Worm (Caenorhabditis elegans) whole organism, young adult: ENCODE measurements around the gene F09B9.4.
A peak's percentile ranks its signal among the peaks of the same experiment; 100 is the strongest.

Source experiments
- C06A6.2 ChIP-seq: fragments of 200-800 bp; sonication (Bioruptor generic); conservative IDR thresholded peaks from 2 replicates; pipeline ENCODE4 v1.3.6; 2022; ENCODE audit warnings: missing genetic modification characterization, missing compliant biosample characterization
- F37B4.10 ChIP-seq: fragments of 200-800 bp; sonication (Bioruptor generic); IDR thresholded peaks from 2 replicates; pipeline ENCODE4 v1.3.6; 2022; ENCODE audit warnings: missing genetic modification characterization, missing compliant biosample characterization
- F55B11.4 ChIP-seq: sonication (generic microtip); optimal IDR thresholded peaks from 2 replicates; lab custom pipeline; 2016; ENCODE audit warnings: missing compliant biosample characterization, missing genetic modification characterization, borderline replicate concordance; ENCODE audit not compliant: insufficient read depth
- F57A8.1 ChIP-seq: fragments of 200-800 bp; sonication (Bioruptor generic); optimal IDR thresholded peaks from 2 replicates; lab custom pipeline; 2018; ENCODE audit warnings: mild to moderate bottlenecking, missing genetic modification characterization, moderate library complexity, missing compliant biosample characterization
- F57C9.4 ChIP-seq: sonication (generic microtip); optimal IDR thresholded peaks from 2 replicates; lab custom pipeline; 2017; ENCODE audit warnings: mild to moderate bottlenecking, missing genetic modification characterization, missing compliant biosample characterization
- Y53F4B.3 ChIP-seq: fragments of 200-800 bp; sonication (Bioruptor generic); IDR thresholded peaks from 2 replicates; pipeline ENCODE4 v1.3.6; 2022; ENCODE audit warnings: missing genetic modification reagents, missing genetic modification characterization, missing compliant biosample characterization
- Y53G8AR.9 ChIP-seq: fragments of 200-800 bp; sonication (Bioruptor generic); conservative IDR thresholded peaks from 2 replicates; pipeline ENCODE4 v1.3.6; 2022; ENCODE audit warnings: missing genetic modification reagents, missing genetic modification characterization, missing compliant biosample characterization
- Y67H2A.10 ChIP-seq: fragments of 200-800 bp; sonication (Bioruptor generic); conservative IDR thresholded peaks from 2 replicates; pipeline ENCODE4 v1.3.6; 2022; ENCODE audit warnings: missing genetic modification reagents, missing genetic modification characterization, missing compliant biosample characterization
- ZK185.1 ChIP-seq: sonication (generic microtip); optimal IDR thresholded peaks from 2 replicates; lab custom pipeline; 2016; ENCODE audit warnings: mild to moderate bottlenecking, missing genetic modification characterization, missing compliant biosample characterization; ENCODE audit not compliant: poor library complexity, severe bottlenecking
- akir-1 ChIP-seq: fragments of 200-800 bp; sonication (Bioruptor generic); optimal IDR thresholded peaks from 2 replicates; lab custom pipeline; 2018; ENCODE audit warnings: mild to moderate bottlenecking, missing genetic modification characterization, moderate library complexity, missing compliant biosample characterization
- ama-1 ChIP-seq, 3 experiments: fragments of 150-350 bp in 1 of 3; sonication (generic microtip) in 2 of 3; optimal IDR thresholded peaks; 2 replicates each; lab custom pipeline; 2014 to 2018; ENCODE audit warnings: missing biosample characterization in 2 of 3, missing genetic modification characterization in 2 of 3, missing genetic modification reagents in 2 of 3
- aptf-2 ChIP-seq: fragments of 200-800 bp; sonication (Bioruptor generic); conservative IDR thresholded peaks from 2 replicates; pipeline ENCODE4 v1.3.6; 2022; ENCODE audit warnings: missing genetic modification reagents, missing genetic modification characterization, missing compliant biosample characterization
- aptf-3 ChIP-seq: fragments of 200-800 bp; sonication (Bioruptor generic); IDR thresholded peaks from 2 replicates; pipeline ENCODE4 v1.3.6; 2022; ENCODE audit warnings: missing genetic modification characterization, missing compliant biosample characterization
- attf-6 ChIP-seq: fragments of 200-800 bp; sonication (Bioruptor generic); IDR thresholded peaks from 2 replicates; pipeline ENCODE4 v1.3.6; 2022; ENCODE audit warnings: missing genetic modification reagents, missing genetic modification characterization, missing compliant biosample characterization
- bed-2 ChIP-seq: fragments of 200-800 bp; sonication (Bioruptor generic); IDR thresholded peaks from 2 replicates; pipeline ENCODE4 v1.3.6; 2022; ENCODE audit warnings: missing genetic modification reagents, missing genetic modification characterization, missing compliant biosample characterization
- cebp-1 ChIP-seq, 2 experiments: fragments of 200-800 bp in 1 of 2; sonication (Bioruptor generic) in 1 of 2; sonication (generic microtip) in 1 of 2; IDR thresholded peaks in 1 of 2; optimal IDR thresholded peaks in 1 of 2; 2 replicates each; pipeline versions ENCODE4 v1.3.6 to Lab custom; 2017 to 2022; ENCODE audit warnings: missing compliant biosample characterization in 2 of 2, missing genetic modification characterization in 2 of 2, mild to moderate bottlenecking in 1 of 2, missing genetic modification reagents in 1 of 2, moderate library complexity in 1 of 2
- ceh-100 ChIP-seq: fragments of 200-800 bp; sonication (Bioruptor generic); IDR thresholded peaks from 2 replicates; pipeline ENCODE4 v1.3.6; 2022; ENCODE audit warnings: missing genetic modification reagents, missing genetic modification characterization, missing compliant biosample characterization
- ceh-40 ChIP-seq: fragments of 200-800 bp; sonication (Bioruptor generic); IDR thresholded peaks from 2 replicates; pipeline ENCODE4 v1.3.6; 2022; ENCODE audit warnings: missing genetic modification characterization, missing compliant biosample characterization
- dpff-1 ChIP-seq: sonication (generic microtip); optimal IDR thresholded peaks from 2 replicates; lab custom pipeline; 2017; ENCODE audit warnings: mild to moderate bottlenecking, missing genetic modification characterization, missing compliant biosample characterization
- dpl-1 ChIP-seq: fragments of 150-350 bp; optimal IDR thresholded peaks from 2 replicates; lab custom pipeline; 2014; ENCODE audit warnings: missing biosample characterization, missing genetic modification reagents, missing genetic modification characterization
- egl-44 ChIP-seq: fragments of 200-800 bp; sonication (Bioruptor generic); IDR thresholded peaks from 2 replicates; pipeline ENCODE4 v1.3.6; 2022; ENCODE audit warnings: missing genetic modification reagents, missing genetic modification characterization, missing compliant biosample characterization
- hsf-1 ChIP-seq: fragments of 200-800 bp; sonication (Bioruptor generic); IDR thresholded peaks from 2 replicates; pipeline ENCODE4 v1.3.6; 2022; ENCODE audit warnings: missing genetic modification reagents, missing genetic modification characterization, missing compliant biosample characterization
- lin-54 ChIP-seq: fragments of 200-800 bp; sonication (Bioruptor generic); optimal IDR thresholded peaks from 2 replicates; lab custom pipeline; 2018; ENCODE audit warnings: mild to moderate bottlenecking, missing genetic modification characterization, missing compliant biosample characterization
- lir-1 ChIP-seq: fragments of 200-800 bp; sonication (Bioruptor generic); conservative IDR thresholded peaks from 2 replicates; pipeline ENCODE4 v1.3.6; 2022; ENCODE audit warnings: missing genetic modification reagents, missing genetic modification characterization, missing compliant biosample characterization
- mcd-1 ChIP-seq: fragments of 200-800 bp; sonication (Bioruptor generic); IDR thresholded peaks from 2 replicates; pipeline ENCODE4 v1.3.6; 2022; ENCODE audit warnings: missing genetic modification reagents, missing genetic modification characterization, missing compliant biosample characterization
- mel-28 ChIP-seq: sonication (generic microtip); optimal IDR thresholded peaks from 2 replicates; lab custom pipeline; 2016; ENCODE audit warnings: borderline replicate concordance, mild to moderate bottlenecking, missing genetic modification characterization, missing compliant biosample characterization
- nfya-1 ChIP-seq: sonication (generic microtip); optimal IDR thresholded peaks from 2 replicates; lab custom pipeline; 2017; ENCODE audit warnings: antibody characterized with exemption, missing compliant biosample characterization, missing genetic modification characterization, borderline replicate concordance; ENCODE audit not compliant: insufficient read depth
- nfyb-1 ChIP-seq: fragments of 200-800 bp; sonication (Bioruptor generic); IDR thresholded peaks from 2 replicates; pipeline ENCODE4 v1.3.6; 2022; ENCODE audit warnings: missing genetic modification reagents, missing genetic modification characterization, missing compliant biosample characterization
- nhr-120 ChIP-seq: fragments of 200-800 bp; sonication (Bioruptor generic); IDR thresholded peaks from 2 replicates; pipeline ENCODE4 v1.3.6; 2022; ENCODE audit warnings: missing genetic modification characterization, missing compliant biosample characterization
- nhr-90 ChIP-seq: sonication (generic microtip); optimal IDR thresholded peaks from 2 replicates; lab custom pipeline; 2016; ENCODE audit warnings: missing genotype, mild to moderate bottlenecking, missing genetic modification characterization, missing compliant biosample characterization
- repo-1 ChIP-seq: sonication (generic microtip); optimal IDR thresholded peaks from 2 replicates; lab custom pipeline; 2017; ENCODE audit warnings: mild to moderate bottlenecking, missing genetic modification characterization, missing compliant biosample characterization
- rpc-1 ChIP-seq, 2 experiments: fragments of 150-350 bp in 1 of 2; sonication (generic microtip) in 1 of 2; optimal IDR thresholded peaks; 2 replicates each; lab custom pipeline; 2014 to 2018; ENCODE audit warnings: missing biosample characterization in 1 of 2, missing genetic modification characterization in 1 of 2, missing genetic modification reagents in 1 of 2, missing genotype in 1 of 2
- snpc-1.3 ChIP-seq: sonication (generic microtip); optimal IDR thresholded peaks from 2 replicates; lab custom pipeline; 2017; ENCODE audit warnings: missing genetic modification characterization, mild to moderate bottlenecking, missing compliant biosample characterization, antibody characterized with exemption, moderate library complexity, missing genotype, missing genetic modification reagents; ENCODE audit not compliant: insufficient read depth
- snpc-4 ChIP-seq, 5 experiments: fragments of 150-350 bp in 1 of 5; sonication (generic microtip) in 4 of 5; optimal IDR thresholded peaks; 2 replicates each; lab custom pipeline; 2014 to 2018; ENCODE audit warnings: missing genetic modification characterization in 5 of 5, missing biosample characterization in 3 of 5, antibody characterized with exemption in 2 of 5, mild to moderate bottlenecking in 2 of 5, missing compliant biosample characterization in 2 of 5, missing genotype in 2 of 5, moderate library complexity in 2 of 5, missing genetic modification reagents in 1 of 5
- somi-1 ChIP-seq: fragments of 200-800 bp; sonication (Bioruptor generic); optimal IDR thresholded peaks from 2 replicates; lab custom pipeline; 2018; ENCODE audit warnings: mild to moderate bottlenecking, missing genetic modification characterization, missing compliant biosample characterization
- tbp1 ChIP-seq: fragments of 200-800 bp; sonication (Bioruptor generic); optimal IDR thresholded peaks from 2 replicates; lab custom pipeline; 2018; ENCODE audit warnings: mild to moderate bottlenecking, missing genetic modification characterization, missing compliant biosample characterization
- unc-62 ChIP-seq: fragments of 150-350 bp; optimal IDR thresholded peaks from 2 replicates; lab custom pipeline; 2014; ENCODE audit warnings: missing biosample characterization, missing genetic modification reagents, missing genetic modification characterization

F09B9.4 gene

DNA sequence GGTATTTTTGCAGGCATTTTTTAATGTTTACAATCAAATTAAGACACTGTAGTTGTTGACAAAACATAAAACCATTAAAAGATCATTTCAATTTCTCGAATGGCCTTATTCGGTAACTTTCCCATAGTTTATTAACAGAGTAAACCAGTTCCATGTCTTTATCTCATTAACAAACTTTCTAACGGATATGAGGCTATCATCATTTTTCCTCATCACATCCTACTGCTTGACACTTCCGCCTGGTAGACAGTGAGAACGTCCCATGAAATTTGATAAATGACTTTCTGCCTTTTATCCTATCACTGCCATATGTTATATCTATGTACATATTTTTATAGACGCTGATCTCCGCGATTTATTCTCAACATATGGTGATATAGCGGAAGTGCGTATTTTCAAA is 10.2 kb downstream of the F09B9.4 start:
- TF ChIP-seq nhr-120 (no peak), F57C9.4 (tag; lab: Kevin White, UChicago) (no peak)

DNA sequence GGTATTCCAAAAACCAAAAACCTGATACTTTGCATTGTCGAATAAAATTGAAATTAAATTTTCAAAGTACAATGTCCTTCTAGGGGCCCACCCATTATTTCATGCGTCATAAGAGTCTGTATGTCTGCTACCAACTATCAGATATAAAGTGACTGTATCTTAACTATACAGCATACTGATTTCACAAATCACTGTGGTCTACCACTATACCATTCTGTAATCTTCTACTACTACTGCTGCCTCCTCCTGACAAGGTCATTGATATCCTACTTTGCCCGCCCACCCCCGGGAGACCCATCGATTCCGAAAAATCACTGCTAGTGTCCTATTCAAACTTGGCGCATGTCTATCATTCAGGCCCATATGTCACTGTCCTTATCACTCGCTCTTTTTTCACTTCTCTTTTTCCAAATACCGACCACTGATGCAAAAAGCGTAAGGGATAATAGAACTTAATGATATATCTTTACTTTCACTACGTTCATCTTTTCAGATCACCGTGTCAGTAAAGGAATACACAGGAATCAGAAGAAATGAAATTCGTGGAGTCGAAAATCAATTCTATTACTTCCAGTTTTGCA is 11.7 kb downstream of the F09B9.4 start, which contains the start of gene C07A4.2:
Gene C07A4.2 (plus strand): TSS at position 195 of the 581 bp plus-strand sequence.
- TF ChIP-seq hsf-1 (GFP tag; lab: Robert Waterston, UW), result no peak

DNA sequence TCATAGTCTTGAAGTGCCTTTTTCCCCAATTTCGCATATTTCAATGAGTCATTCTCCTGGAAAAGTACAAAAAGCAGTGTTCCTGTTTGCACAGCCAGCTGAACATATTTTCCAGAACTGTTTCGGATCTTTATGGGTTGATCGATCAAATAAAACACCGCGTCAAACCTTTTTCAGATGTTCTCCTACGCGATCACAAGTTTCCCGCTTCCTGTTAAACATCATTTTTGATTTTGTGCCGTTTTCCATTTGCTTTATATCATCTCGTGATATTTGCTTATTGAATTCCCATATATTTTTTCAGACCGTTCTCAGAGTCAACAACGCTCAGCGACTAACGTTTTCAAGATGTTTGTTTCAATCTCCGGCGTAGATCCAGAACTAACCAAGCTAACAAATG is 14.3 kb downstream of the F09B9.4 start, which contains the start of gene C07A4.3:
Gene C07A4.3 (plus strand): TSS at position 301 of the 400 bp plus-strand sequence.
- no peak for TF ChIP-seq aptf-3 (GFP tag; lab: Robert Waterston, UW)
- no peak for TF ChIP-seq ceh-100 (GFP tag; lab: Robert Waterston, UW)
- TF ChIP-seq dpl-1 (GFP tag; lab: Kevin White, UChicago), result no peak
- TF ChIP-seq F57A8.1 (GFP tag; lab: Kevin White, UChicago), result no peak
- no peak for TF ChIP-seq unc-62
- no peak for TF ChIP-seq lir-1 (GFP tag; lab: Robert Waterston, UW)
- no peak for TF ChIP-seq Y53F4B.3
- no peak for TF ChIP-seq nhr-120
- TF ChIP-seq ama-1 (optimal IDR thresholded peaks at IDR 0.05; lab: Kevin White, UChicago), result no peak
- TF ChIP-seq ama-1 (GFP tag; optimal IDR thresholded peaks at IDR 0.05; lab: Kevin White, UChicago), result no peak
- TF ChIP-seq F37B4.10 (GFP tag; lab: Robert Waterston, UW), result no peak
- no peak for TF ChIP-seq repo-1 (tag; lab: Kevin White, UChicago)
- no peak for TF ChIP-seq lin-54 (GFP tag; lab: Kevin White, UChicago)
- no peak for TF ChIP-seq rpc-1 (optimal IDR thresholded peaks at IDR 0.05; lab: Kevin White, UChicago)
- no peak for TF ChIP-seq rpc-1 (tag; optimal IDR thresholded peaks at IDR 0.05; lab: Kevin White, UChicago)
- TF ChIP-seq tbp1 (GFP tag; lab: Kevin White, UChicago), result no peak
- TF ChIP-seq ceh-40, result no peak
- TF ChIP-seq attf-6, result no peak
- no peak for TF ChIP-seq F55B11.4 (tag; lab: Kevin White, UChicago)
- TF ChIP-seq egl-44, result no peak
- TF ChIP-seq snpc-4 (GFP tag; optimal IDR thresholded peaks at IDR 0.05; lab: Kevin White, UChicago), result no peak
- TF ChIP-seq snpc-4 (tag; optimal IDR thresholded peaks at IDR 0.05; lab: Kevin White, UChicago), result no peak
- TF ChIP-seq aptf-2 (GFP tag; lab: Robert Waterston, UW), result no peak

DNA sequence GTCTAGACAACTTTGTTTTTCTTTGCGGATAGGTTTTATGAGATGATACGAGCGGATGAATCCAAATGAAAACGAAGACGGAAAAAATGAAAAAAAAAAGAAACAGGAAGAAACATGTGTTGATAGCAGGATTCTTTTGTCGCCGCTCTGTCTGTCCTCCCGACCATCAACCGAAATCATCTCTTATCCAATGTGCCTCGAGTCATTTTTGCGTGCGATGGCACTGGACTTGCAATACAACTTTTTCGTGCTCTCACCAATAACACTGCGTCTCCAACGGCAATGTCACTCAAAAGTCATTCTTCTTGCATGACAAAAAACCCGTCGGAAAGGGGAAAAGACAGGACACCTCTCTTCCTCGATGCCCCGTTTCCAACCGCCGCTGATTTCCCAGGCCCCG is 15.9 kb downstream of the F09B9.4 start, which contains the start of gene ncs-4:
Gene ncs-4 (plus strand): TSS at position 227 of the 400 bp plus-strand sequence.
- TF ChIP-seq nfya-1 (tag; lab: Kevin White, UChicago), result no peak
- TF ChIP-seq ZK185.1, result no peak

DNA sequence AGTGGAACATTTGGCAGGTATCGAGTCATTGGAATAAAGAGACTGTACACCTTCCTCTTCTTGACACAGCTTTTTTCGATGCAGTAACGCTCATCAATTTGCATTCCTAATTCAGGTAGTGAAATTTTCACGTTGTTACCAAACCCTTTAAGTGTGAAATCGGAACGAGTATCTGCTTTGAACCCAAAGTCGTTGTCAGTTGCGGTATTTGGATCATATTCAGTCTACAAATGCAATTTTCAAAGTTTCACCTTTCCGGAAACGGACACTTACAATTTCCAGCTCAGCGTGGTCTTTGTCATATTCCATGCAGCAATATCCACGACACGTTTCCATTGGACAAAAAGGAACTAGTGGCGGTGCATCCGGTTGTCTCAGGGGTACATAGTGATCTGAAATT is 22.2 kb downstream of the F09B9.4 start:
- no peak for TF ChIP-seq hsf-1 (GFP tag; lab: Robert Waterston, UW)
- 0 out of 2 replicates have a peak, but pooled peaks have one; percentile 27 for TF ChIP-seq Y53G8AR.9 (GFP tag; lab: Robert Waterston, UW)

DNA sequence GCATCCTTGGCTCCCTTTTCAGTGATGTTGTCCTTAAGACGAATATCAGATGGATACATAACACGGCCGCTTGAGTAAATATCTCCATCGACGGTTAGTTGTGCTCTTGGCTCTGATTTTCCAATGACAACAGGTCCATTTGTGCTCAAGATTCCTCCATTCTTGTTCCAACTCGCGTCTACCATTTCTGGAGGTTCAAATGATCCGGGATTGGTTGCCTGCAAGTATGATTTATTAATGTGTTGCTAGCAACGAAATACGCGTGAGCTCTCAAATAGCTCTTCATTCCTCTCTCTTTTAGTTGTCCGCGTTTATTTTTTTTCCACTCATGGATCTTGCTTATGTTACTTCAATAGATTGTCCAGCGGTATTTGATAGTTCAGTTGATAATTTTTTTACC is 23.3 kb downstream of the F09B9.4 start, which contains the start of gene arrd-28:
Gene arrd-28 (plus strand): TSS at position 301 of the 400 bp plus-strand sequence.
- TF ChIP-seq nhr-90 (tag; lab: Kevin White, UChicago), result no peak
- TF ChIP-seq nfya-1 (tag; lab: Kevin White, UChicago), result no peak
- TF ChIP-seq akir-1 (GFP tag; lab: Kevin White, UChicago), result no peak
- no peak for TF ChIP-seq C06A6.2 (GFP tag; lab: Robert Waterston, UW)
- no peak for TF ChIP-seq cebp-1 (GFP tag; IDR thresholded peaks at IDR 0.05; lab: Robert Waterston, UW)
- no peak for TF ChIP-seq cebp-1 (tag; optimal IDR thresholded peaks at IDR 0.05; lab: Kevin White, UChicago)
- no peak for TF ChIP-seq somi-1
- no peak for TF ChIP-seq nfyb-1 (GFP tag; lab: Robert Waterston, UW)
- no peak for TF ChIP-seq dpff-1 (tag; lab: Kevin White, UChicago)
- TF ChIP-seq mel-28 (tag; lab: Kevin White, UChicago), result no peak
- TF ChIP-seq mcd-1 (GFP tag; lab: Robert Waterston, UW), result no peak
- TF ChIP-seq Y67H2A.10 (GFP tag; lab: Robert Waterston, UW), result no peak
- TF ChIP-seq bed-2, result no peak
- TF ChIP-seq snpc-1.3, result no peak
